Worm (Caenorhabditis elegans) whole organism, young adult: ENCODE data around the gene T22D1.8.
A peak's percentile ranks its signal among the peaks of the same experiment; 100 is the strongest.

Experiments used
- B0035.1 ChIP-seq: sonication (generic microtip); optimal IDR thresholded peaks from 2 replicates; lab custom pipeline; 2016; ENCODE audit warnings: missing genetic modification characterization, mild to moderate bottlenecking, missing compliant biosample characterization, missing genotype, missing genetic modification reagents
- B0261.1 ChIP-seq: sonication (generic microtip); optimal IDR thresholded peaks from 2 replicates; lab custom pipeline; 2016; ENCODE audit warnings: mild to moderate bottlenecking, missing genetic modification characterization, moderate library complexity, missing compliant biosample characterization
- F22D6.2 ChIP-seq: sonication (generic microtip); optimal IDR thresholded peaks from 2 replicates; lab custom pipeline; 2016; ENCODE audit warnings: mild to moderate bottlenecking, missing genetic modification characterization, missing compliant biosample characterization
- F23B12.7 ChIP-seq: sonication (generic microtip); optimal IDR thresholded peaks from 2 replicates; lab custom pipeline; 2017; ENCODE audit warnings: missing genetic modification characterization, mild to moderate bottlenecking, missing compliant biosample characterization, antibody characterized with exemption, moderate library complexity; ENCODE audit not compliant: insufficient read depth
- F33H1.4 ChIP-seq: fragments of 200-800 bp; sonication (Bioruptor generic); IDR thresholded peaks from 2 replicates; pipeline ENCODE4 v1.3.6; 2022; ENCODE audit warnings: missing genetic modification reagents, missing genetic modification characterization, missing compliant biosample characterization
- F57A8.1 ChIP-seq: fragments of 200-800 bp; sonication (Bioruptor generic); optimal IDR thresholded peaks from 2 replicates; lab custom pipeline; 2018; ENCODE audit warnings: mild to moderate bottlenecking, missing genetic modification characterization, moderate library complexity, missing compliant biosample characterization
- F57C9.4 ChIP-seq: sonication (generic microtip); optimal IDR thresholded peaks from 2 replicates; lab custom pipeline; 2017; ENCODE audit warnings: mild to moderate bottlenecking, missing genetic modification characterization, missing compliant biosample characterization
- K11D2.4 ChIP-seq: fragments of 200-800 bp; sonication (Bioruptor generic); IDR thresholded peaks from 2 replicates; pipeline ENCODE4 v1.3.6; 2022; ENCODE audit warnings: missing genetic modification reagents, missing genetic modification characterization, missing compliant biosample characterization
- T07F8.4 ChIP-seq: sonication (generic microtip); optimal IDR thresholded peaks from 2 replicates; lab custom pipeline; 2016; ENCODE audit warnings: mild to moderate bottlenecking, missing genetic modification characterization, moderate library complexity, missing compliant biosample characterization
- Y53G8AR.9 ChIP-seq: fragments of 200-800 bp; sonication (Bioruptor generic); conservative IDR thresholded peaks from 2 replicates; pipeline ENCODE4 v1.3.6; 2022; ENCODE audit warnings: missing genetic modification reagents, missing genetic modification characterization, missing compliant biosample characterization
- Y67H2A.10 ChIP-seq: fragments of 200-800 bp; sonication (Bioruptor generic); conservative IDR thresholded peaks from 2 replicates; pipeline ENCODE4 v1.3.6; 2022; ENCODE audit warnings: missing genetic modification reagents, missing genetic modification characterization, missing compliant biosample characterization
- atf-7 ChIP-seq: sonication (generic microtip); optimal IDR thresholded peaks from 2 replicates; lab custom pipeline; 2017; ENCODE audit warnings: mild to moderate bottlenecking, missing genetic modification characterization, missing compliant biosample characterization
- athp-1 ChIP-seq: sonication (generic microtip); optimal IDR thresholded peaks from 2 replicates; lab custom pipeline; 2017; ENCODE audit warnings: mild to moderate bottlenecking, missing genetic modification characterization, missing compliant biosample characterization
- attf-5 ChIP-seq: fragments of 200-800 bp; sonication (Bioruptor generic); optimal IDR thresholded peaks from 2 replicates; lab custom pipeline; 2018; ENCODE audit warnings: mild to moderate bottlenecking, missing genetic modification characterization, missing compliant biosample characterization
- ceh-58 ChIP-seq: fragments of 200-800 bp; sonication (Bioruptor generic); IDR thresholded peaks from 2 replicates; pipeline ENCODE4 v1.3.6; 2022; ENCODE audit warnings: missing genetic modification characterization, missing compliant biosample characterization
- ceh-91 ChIP-seq: fragments of 200-800 bp; sonication (Bioruptor generic); IDR thresholded peaks from 2 replicates; pipeline ENCODE4 v1.3.6; 2022; ENCODE audit warnings: missing genetic modification reagents, missing genetic modification characterization, missing compliant biosample characterization
- chd-7 ChIP-seq: sonication (generic microtip); optimal IDR thresholded peaks from 2 replicates; lab custom pipeline; 2016; ENCODE audit warnings: mild to moderate bottlenecking, missing genetic modification characterization, moderate library complexity, missing compliant biosample characterization
- die-1 ChIP-seq: sonication (generic microtip); optimal IDR thresholded peaks from 2 replicates; lab custom pipeline; 2016; ENCODE audit warnings: missing genotype, mild to moderate bottlenecking, missing genetic modification characterization, missing compliant biosample characterization
- dox-1 ChIP-seq: fragments of 200-800 bp; sonication (Bioruptor generic); IDR thresholded peaks from 2 replicates; pipeline ENCODE4 v1.3.6; 2022; ENCODE audit warnings: missing genetic modification reagents, missing genetic modification characterization, missing compliant biosample characterization
- dpff-1 ChIP-seq: sonication (generic microtip); optimal IDR thresholded peaks from 2 replicates; lab custom pipeline; 2017; ENCODE audit warnings: mild to moderate bottlenecking, missing genetic modification characterization, missing compliant biosample characterization
- dpl-1 ChIP-seq: fragments of 150-350 bp; optimal IDR thresholded peaks from 2 replicates; lab custom pipeline; 2014; ENCODE audit warnings: missing biosample characterization, missing genetic modification reagents, missing genetic modification characterization
- efl-1 ChIP-seq: fragments of 150-350 bp; optimal IDR thresholded peaks from 2 replicates; lab custom pipeline; 2014; ENCODE audit warnings: missing biosample characterization, missing genetic modification reagents, missing genetic modification characterization
- egl-18 ChIP-seq: fragments of 200-800 bp; sonication (Bioruptor generic); IDR thresholded peaks from 2 replicates; pipeline ENCODE4 v1.3.6; 2022; ENCODE audit warnings: missing genetic modification reagents, missing genetic modification characterization, missing compliant biosample characterization
- egl-44 ChIP-seq: fragments of 200-800 bp; sonication (Bioruptor generic); IDR thresholded peaks from 2 replicates; pipeline ENCODE4 v1.3.6; 2022; ENCODE audit warnings: missing genetic modification reagents, missing genetic modification characterization, missing compliant biosample characterization
- ekl-4 ChIP-seq: fragments of 200-800 bp; sonication (Bioruptor generic); IDR thresholded peaks from 2 replicates; pipeline ENCODE4 v1.3.6; 2022; ENCODE audit warnings: missing genetic modification reagents, missing genetic modification characterization, missing compliant biosample characterization
- hlh-26 ChIP-seq: fragments of 200-800 bp; sonication (Bioruptor generic); conservative IDR thresholded peaks from 2 replicates; pipeline ENCODE4 v1.3.6; 2022; ENCODE audit warnings: missing genetic modification reagents, missing genetic modification characterization, missing compliant biosample characterization
- hmg-1.2 ChIP-seq: fragments of 200-800 bp; sonication (Bioruptor generic); IDR thresholded peaks from 2 replicates; pipeline ENCODE4 v1.3.6; 2022; ENCODE audit warnings: missing genetic modification reagents, missing genetic modification characterization, missing compliant biosample characterization
- lag-1 ChIP-seq: fragments of 200-800 bp; sonication (Bioruptor generic); IDR thresholded peaks from 2 replicates; pipeline ENCODE4 v1.3.6; 2022; ENCODE audit warnings: missing genetic modification reagents, missing genetic modification characterization, missing compliant biosample characterization
- let-526 ChIP-seq: fragments of 200-800 bp; sonication (Bioruptor generic); IDR thresholded peaks from 2 replicates; pipeline ENCODE4 v1.3.6; 2022; ENCODE audit warnings: missing genetic modification reagents, missing genetic modification characterization, missing compliant biosample characterization
- let-607 ChIP-seq, 2 experiments: fragments of 200-800 bp in 1 of 2; sonication (Bioruptor generic) in 1 of 2; sonication (generic microtip) in 1 of 2; optimal IDR thresholded peaks; 2 replicates each; lab custom pipeline; 2016 to 2018; ENCODE audit warnings: mild to moderate bottlenecking in 2 of 2, missing compliant biosample characterization in 2 of 2, missing genetic modification characterization in 2 of 2, moderate library complexity in 2 of 2, missing genotype in 1 of 2
- madf-8 ChIP-seq: fragments of 200-800 bp; sonication (Bioruptor generic); conservative IDR thresholded peaks from 2 replicates; pipeline ENCODE4 v1.3.6; 2022; ENCODE audit warnings: missing genetic modification reagents, missing genetic modification characterization, missing compliant biosample characterization
- mcd-1 ChIP-seq: fragments of 200-800 bp; sonication (Bioruptor generic); IDR thresholded peaks from 2 replicates; pipeline ENCODE4 v1.3.6; 2022; ENCODE audit warnings: missing genetic modification reagents, missing genetic modification characterization, missing compliant biosample characterization
- mes-4 ChIP-seq: sonication (generic microtip); optimal IDR thresholded peaks from 2 replicates; lab custom pipeline; 2016; ENCODE audit warnings: missing genotype, missing genetic modification characterization, missing compliant biosample characterization
- nfya-1 ChIP-seq: sonication (generic microtip); optimal IDR thresholded peaks from 2 replicates; lab custom pipeline; 2017; ENCODE audit warnings: antibody characterized with exemption, missing compliant biosample characterization, missing genetic modification characterization, borderline replicate concordance; ENCODE audit not compliant: insufficient read depth
- pha-4 ChIP-seq: fragments of 150-350 bp; sonication (generic microtip); optimal IDR thresholded peaks from 2 replicates; lab custom pipeline; 2014; ENCODE audit warnings: missing biosample characterization, missing genetic modification reagents, missing genetic modification characterization
- rec-8 ChIP-seq, 2 experiments: sonication (generic microtip); optimal IDR thresholded peaks; 2 replicates each; lab custom pipeline; 2016; ENCODE audit warnings: mild to moderate bottlenecking in 2 of 2, missing genetic modification characterization in 2 of 2, missing genetic modification reagents in 2 of 2, missing genotype in 2 of 2, missing biosample characterization in 1 of 2, missing compliant biosample characterization in 1 of 2, moderate library complexity in 1 of 2
- repo-1 ChIP-seq: sonication (generic microtip); optimal IDR thresholded peaks from 2 replicates; lab custom pipeline; 2017; ENCODE audit warnings: mild to moderate bottlenecking, missing genetic modification characterization, missing compliant biosample characterization
- rpc-1 ChIP-seq, 2 experiments: fragments of 150-350 bp in 1 of 2; sonication (generic microtip) in 1 of 2; optimal IDR thresholded peaks; 2 replicates each; lab custom pipeline; 2014 to 2018; ENCODE audit warnings: missing biosample characterization in 1 of 2, missing genetic modification characterization in 1 of 2, missing genetic modification reagents in 1 of 2, missing genotype in 1 of 2
- sdz-38 ChIP-seq: sonication (generic microtip); optimal IDR thresholded peaks from 2 replicates; lab custom pipeline; 2016; ENCODE audit warnings: missing genotype, missing genetic modification characterization, missing compliant biosample characterization
- snpc-1.3 ChIP-seq: sonication (generic microtip); optimal IDR thresholded peaks from 2 replicates; lab custom pipeline; 2017; ENCODE audit warnings: missing genetic modification characterization, mild to moderate bottlenecking, missing compliant biosample characterization, antibody characterized with exemption, moderate library complexity, missing genotype, missing genetic modification reagents; ENCODE audit not compliant: insufficient read depth
- somi-1 ChIP-seq: fragments of 200-800 bp; sonication (Bioruptor generic); optimal IDR thresholded peaks from 2 replicates; lab custom pipeline; 2018; ENCODE audit warnings: mild to moderate bottlenecking, missing genetic modification characterization, missing compliant biosample characterization
- tbp1 ChIP-seq: fragments of 200-800 bp; sonication (Bioruptor generic); optimal IDR thresholded peaks from 2 replicates; lab custom pipeline; 2018; ENCODE audit warnings: mild to moderate bottlenecking, missing genetic modification characterization, missing compliant biosample characterization
- tbx-9 ChIP-seq: sonication (generic microtip); optimal IDR thresholded peaks from 2 replicates; lab custom pipeline; 2016; ENCODE audit warnings: borderline replicate concordance, missing genetic modification characterization, inconsistent platforms, missing compliant biosample characterization
- xnd-1 ChIP-seq: sonication (generic microtip); optimal IDR thresholded peaks from 2 replicates; lab custom pipeline; 2016; ENCODE audit warnings: missing genotype, missing genetic modification reagents, missing genetic modification characterization, missing compliant biosample characterization
- zfh-2 ChIP-seq: fragments of 200-800 bp; sonication (Bioruptor generic); conservative IDR thresholded peaks from 2 replicates; pipeline ENCODE4 v1.3.6; 2022; ENCODE audit warnings: missing genetic modification reagents, missing genetic modification characterization, missing compliant biosample characterization
- ztf-25 ChIP-seq: fragments of 200-800 bp; sonication (Bioruptor generic); IDR thresholded peaks from 2 replicates; pipeline ENCODE4 v1.3.6; 2022; ENCODE audit warnings: missing genetic modification reagents, missing genetic modification characterization, missing compliant biosample characterization
- ztf-26 ChIP-seq: sonication (generic microtip); optimal IDR thresholded peaks from 2 replicates; lab custom pipeline; 2017; ENCODE audit warnings: missing genetic modification characterization, missing compliant biosample characterization
- ztf-6 ChIP-seq: fragments of 200-800 bp; sonication (Bioruptor generic); IDR thresholded peaks from 2 replicates; pipeline ENCODE4 v1.3.6; 2022; ENCODE audit warnings: missing genetic modification reagents, missing genetic modification characterization, missing compliant biosample characterization

T22D1.8 gene

ce11 chrIV:6905947-6906489 lies at the start of gene T22D1.8, which contains the start of gene T22D1.17 (continued):
- TF ChIP-seq mcd-1 (GFP tag; lab: Robert Waterston, UW) (no peak), egl-18 (GFP tag; lab: Robert Waterston, UW) (no peak), rec-8 (tag; optimal IDR thresholded peaks at IDR 0.05; lab: Kevin White, UChicago) (no peak), hmg-1.2 (GFP tag; lab: Robert Waterston, UW) (peak; percentile 25), lag-1 (GFP tag; lab: Robert Waterston, UW) (no peak), dpff-1 (tag; lab: Kevin White, UChicago) (no peak), F33H1.4 (GFP tag; lab: Robert Waterston, UW) (peak; percentile 35; the same call in 1 of the 2 replicates), die-1 (peak; percentile 21), Y53G8AR.9 (GFP tag; lab: Robert Waterston, UW) (0 out of 2 replicates have a peak, but pooled peaks have one; percentile 36), ekl-4 (peak; percentile 85), nfya-1 (tag; lab: Kevin White, UChicago) (no peak), sdz-38 (tag; lab: Kevin White, UChicago) (no peak), let-607 (tag; optimal IDR thresholded peaks at IDR 0.05; lab: Kevin White, UChicago) (no peak), Y67H2A.10 (GFP tag; lab: Robert Waterston, UW) (no peak), K11D2.4 (GFP tag; lab: Robert Waterston, UW) (no peak), tbp1 (GFP tag; lab: Kevin White, UChicago) (no peak), ztf-26 (tag; lab: Kevin White, UChicago) (no peak), tbx-9 (no peak), snpc-1.3 (tag; lab: Kevin White, UChicago) (peak; percentile 69), B0035.1 (tag; lab: Kevin White, UChicago) (no peak), F57A8.1 (GFP tag; lab: Kevin White, UChicago) (no peak), atf-7 (tag; lab: Kevin White, UChicago) (peak; percentile 9), mes-4 (tag; lab: Kevin White, UChicago) (no peak), B0261.1 (tag; lab: Kevin White, UChicago) (no peak), egl-44 (GFP tag; lab: Robert Waterston, UW) (no peak), madf-8 (no peak; the same call in 1 of the 2 replicates), somi-1 (GFP tag; lab: Kevin White, UChicago) (no peak), pha-4 (tag; lab: Kevin White, UChicago) (no peak), attf-5 (GFP tag; lab: Kevin White, UChicago) (no peak), chd-7 (no peak), ztf-6 (no peak), athp-1 (tag; lab: Kevin White, UChicago) (no peak), dpl-1 (GFP tag; lab: Kevin White, UChicago) (no peak), let-526 (GFP tag; lab: Robert Waterston, UW) (no peak), F57C9.4 (tag; lab: Kevin White, UChicago) (no peak), zfh-2 (no peak), xnd-1 (tag; lab: Kevin White, UChicago) (no peak), rpc-1 (optimal IDR thresholded peaks at IDR 0.05; lab: Kevin White, UChicago) (no peak), rpc-1 (tag; optimal IDR thresholded peaks at IDR 0.05; lab: Kevin White, UChicago) (no peak), efl-1 (GFP tag; lab: Kevin White, UChicago) (no peak), ztf-25 (GFP tag; lab: Robert Waterston, UW) (no peak), T07F8.4 (tag; lab: Kevin White, UChicago) (no peak), ceh-58 (GFP tag; lab: Robert Waterston, UW) (no peak), repo-1 (tag; lab: Kevin White, UChicago) (no peak), hlh-26 (GFP tag; lab: Robert Waterston, UW) (no peak), F23B12.7 (tag; lab: Kevin White, UChicago) (no peak), ceh-91 (GFP tag; lab: Robert Waterston, UW) (no peak), F22D6.2 (tag; lab: Kevin White, UChicago) (no peak), dox-1 (GFP tag; lab: Robert Waterston, UW) (no peak)
